Fruit fly (Drosophila melanogaster) whole organism, embryonic: Measurements from ENCODE around the gene Bgb.

ENCODE experiments used
- ATbp ChIP-seq: fragments of 200-800 bp; sonication (Bioruptor generic); optimal IDR thresholded peaks from 2 replicates; lab custom pipeline; 2017; ENCODE audit warnings: missing biosample characterization, mild to moderate bottlenecking, missing genetic modification characterization, missing genetic modification reagents
- Antp ChIP-seq: fragments of 200-800 bp; sonication (Bioruptor generic); optimal IDR thresholded peaks from 3 replicates; lab custom pipeline; 2016; ENCODE audit warnings: missing biosample characterization, missing genetic modification characterization
- Atf6 ChIP-seq: fragments of 200-800 bp; sonication (Bioruptor generic); IDR thresholded peaks from 2 replicates; pipeline ENCODE4 v1.3.6; 2022; ENCODE audit warnings: missing biosample characterization, missing genetic modification characterization
- CG10462 ChIP-seq: fragments of 200-800 bp; sonication (Bioruptor generic); optimal IDR thresholded peaks from 2 replicates; lab custom pipeline; 2016; ENCODE audit warnings: missing biosample characterization, missing genetic modification characterization
- CG10543 ChIP-seq: fragments of 200-800 bp; sonication (Bioruptor generic); optimal IDR thresholded peaks from 3 replicates; lab custom pipeline; 2017; ENCODE audit warnings: missing biosample characterization, mild to moderate bottlenecking, missing genetic modification characterization, moderate library complexity
- CG11093 ChIP-seq: fragments of 200-800 bp; sonication (Bioruptor generic); IDR thresholded peaks from 3 replicates; pipeline ENCODE4 v1.3.6; 2022; ENCODE audit warnings: missing biosample characterization, missing genetic modification characterization
- CG11696 ChIP-seq: fragments of 200-800 bp; sonication (Bioruptor generic); IDR thresholded peaks from 2 replicates; pipeline ENCODE4 v1.3.6; 2022; ENCODE audit warnings: missing biosample characterization, missing genetic modification characterization
- CG11723 ChIP-seq: fragments of 200-800 bp; sonication (Bioruptor generic); optimal IDR thresholded peaks from 2 replicates; lab custom pipeline; 2017; ENCODE audit warnings: missing biosample characterization, mild to moderate bottlenecking, missing genetic modification characterization
- CG12659 ChIP-seq: fragments of 200-800 bp; sonication (Bioruptor generic); optimal IDR thresholded peaks from 3 replicates; lab custom pipeline; 2017; ENCODE audit warnings: mild to moderate bottlenecking, missing biosample characterization, missing genetic modification reagents, missing genetic modification characterization
- CG15514 ChIP-seq: fragments of 200-800 bp; sonication (Bioruptor generic); optimal IDR thresholded peaks from 3 replicates; lab custom pipeline; 2017; ENCODE audit warnings: missing biosample characterization, missing genetic modification characterization, mild to moderate bottlenecking, moderate library complexity, missing genetic modification reagents
- CG16863 ChIP-seq: fragments of 200-800 bp; sonication (Bioruptor generic); optimal IDR thresholded peaks from 3 replicates; lab custom pipeline; 2016; ENCODE audit warnings: missing biosample characterization, missing genetic modification characterization
- CG30403 ChIP-seq: fragments of 200-800 bp; sonication (Bioruptor generic); optimal IDR thresholded peaks from 3 replicates; lab custom pipeline; 2016; ENCODE audit warnings: missing biosample characterization, missing genetic modification characterization
- CG6654 ChIP-seq: fragments of 200-800 bp; sonication (Bioruptor generic); optimal IDR thresholded peaks from 2 replicates; lab custom pipeline; 2017; ENCODE audit warnings: missing biosample characterization, mild to moderate bottlenecking, missing genetic modification characterization
- CG6683 ChIP-seq: fragments of 200-800 bp; sonication (Bioruptor generic); optimal IDR thresholded peaks from 2 replicates; lab custom pipeline; 2017; ENCODE audit warnings: missing biosample characterization, mild to moderate bottlenecking, missing genetic modification characterization, missing genetic modification reagents
- CG6765 ChIP-seq: fragments of 200-800 bp; sonication (Bioruptor generic); optimal IDR thresholded peaks from 3 replicates; lab custom pipeline; 2017; ENCODE audit warnings: missing biosample characterization, mild to moderate bottlenecking, missing genetic modification characterization
- CG7786 ChIP-seq: fragments of 200-800 bp; sonication (Bioruptor generic); optimal IDR thresholded peaks from 2 replicates; lab custom pipeline; 2016; ENCODE audit warnings: missing biosample characterization, missing genetic modification characterization
- CG8478 ChIP-seq: fragments of >200 bp; optimal IDR thresholded peaks from 2 replicates; lab custom pipeline; 2018
- CG8765 ChIP-seq: fragments of 200-800 bp; sonication (Bioruptor generic); IDR thresholded peaks from 2 replicates; pipeline ENCODE4 v1.3.6; 2022; ENCODE audit warnings: missing biosample characterization, missing genetic modification characterization
- CG8944 ChIP-seq: fragments of 200-800 bp; sonication (Bioruptor generic); optimal IDR thresholded peaks from 3 replicates; lab custom pipeline; 2016; ENCODE audit warnings: missing biosample characterization, missing genetic modification characterization
- Camta ChIP-seq: fragments of 200-800 bp; sonication (Bioruptor generic); optimal IDR thresholded peaks from 2 replicates; lab custom pipeline; 2016; ENCODE audit warnings: missing biosample characterization, missing genetic modification characterization
- HLH54F ChIP-seq: fragments of 200-800 bp; sonication (Bioruptor generic); optimal IDR thresholded peaks from 3 replicates; lab custom pipeline; 2016; ENCODE audit warnings: missing biosample characterization, missing genetic modification characterization
- HLHmδ ChIP-seq: fragments of 200-800 bp; sonication (Bioruptor generic); optimal IDR thresholded peaks from 2 replicates; lab custom pipeline; 2018; ENCODE audit warnings: missing biosample characterization, mild to moderate bottlenecking, missing genetic modification characterization, moderate library complexity
- Hr51 ChIP-seq, 2 experiments: fragments of 200-800 bp; sonication (Bioruptor generic); optimal IDR thresholded peaks; 2 replicates in 1 of 2; 3 replicates in 1 of 2; lab custom pipeline; 2016 to 2018; ENCODE audit warnings: missing biosample characterization in 2 of 2, missing genetic modification characterization in 2 of 2, mild to moderate bottlenecking in 1 of 2, moderate library complexity in 1 of 2
- Mad ChIP-seq: fragments of 200-800 bp; sonication (Bioruptor generic); optimal IDR thresholded peaks from 2 replicates; lab custom pipeline; 2016; ENCODE audit warnings: missing biosample characterization, missing genetic modification characterization
- Meics ChIP-seq: fragments of 200-800 bp; sonication (Bioruptor generic); optimal IDR thresholded peaks from 2 replicates; lab custom pipeline; 2017; ENCODE audit warnings: missing biosample characterization, mild to moderate bottlenecking, missing genetic modification characterization
- Myb ChIP-seq: fragments of 200-800 bp; sonication (Bioruptor generic); optimal IDR thresholded peaks from 2 replicates; lab custom pipeline; 2016; ENCODE audit warnings: missing biosample characterization, missing genetic modification characterization
- abd-A ChIP-seq: fragments of 200-800 bp; sonication (Bioruptor generic); optimal IDR thresholded peaks from 3 replicates; lab custom pipeline; 2019; ENCODE audit warnings: missing biosample characterization, mild to moderate bottlenecking, missing genetic modification characterization, moderate library complexity
- bbx ChIP-seq: fragments of 200-800 bp; sonication (Bioruptor generic); IDR thresholded peaks from 2 replicates; pipeline ENCODE4 v1.3.6; 2022; ENCODE audit warnings: missing biosample characterization, missing genetic modification characterization; ENCODE audit not compliant: partially characterized antibody
- bcd ChIP-seq: fragments of 200-800 bp; sonication (Bioruptor generic); optimal IDR thresholded peaks from 2 replicates; lab custom pipeline; 2017; ENCODE audit warnings: missing biosample characterization, mild to moderate bottlenecking, missing genetic modification characterization
- br ChIP-seq: fragments of >200 bp; optimal IDR thresholded peaks from 2 replicates; lab custom pipeline; 2017
- cato ChIP-seq: fragments of 200-800 bp; sonication (Bioruptor generic); optimal IDR thresholded peaks from 2 replicates; lab custom pipeline; 2016; ENCODE audit warnings: missing biosample characterization, missing genetic modification characterization, borderline replicate concordance
- crol ChIP-seq: fragments of 200-800 bp; sonication (Bioruptor generic); IDR thresholded peaks from 2 replicates; pipeline ENCODE4 v1.3.6; 2022; ENCODE audit warnings: missing biosample characterization, missing genetic modification characterization
- gcm ChIP-seq: fragments of 200-800 bp; sonication (Bioruptor generic); optimal IDR thresholded peaks from 2 replicates; lab custom pipeline; 2019; ENCODE audit warnings: missing biosample characterization, mild to moderate bottlenecking, missing genetic modification characterization, moderate library complexity
- gem ChIP-seq: fragments of 200-800 bp; sonication (Bioruptor generic); optimal IDR thresholded peaks from 2 replicates; lab custom pipeline; 2019; ENCODE audit warnings: missing biosample characterization, mild to moderate bottlenecking, missing genetic modification characterization, moderate library complexity
- hbn ChIP-seq: fragments of 200-800 bp; sonication (Bioruptor generic); IDR thresholded peaks from 2 replicates; pipeline ENCODE4 v1.3.6; 2022; ENCODE audit warnings: missing biosample characterization, missing genetic modification characterization; ENCODE audit not compliant: partially characterized antibody
- jing ChIP-seq: fragments of 200-800 bp; sonication (Bioruptor generic); optimal IDR thresholded peaks from 2 replicates; lab custom pipeline; 2018; ENCODE audit warnings: missing biosample characterization, mild to moderate bottlenecking, missing genetic modification characterization
- kah ChIP-seq: fragments of 200-800 bp; sonication (Bioruptor generic); optimal IDR thresholded peaks from 2 replicates; lab custom pipeline; 2018; ENCODE audit warnings: missing biosample characterization, mild to moderate bottlenecking, missing genetic modification characterization
- luna ChIP-seq: fragments of 200-800 bp; sonication (Bioruptor generic); optimal IDR thresholded peaks from 2 replicates; lab custom pipeline; 2016; ENCODE audit warnings: missing biosample characterization, missing genetic modification characterization
- maf-S ChIP-seq: fragments of 200-800 bp; sonication (Bioruptor generic); optimal IDR thresholded peaks from 2 replicates; lab custom pipeline; 2016; ENCODE audit warnings: missing biosample characterization, missing genetic modification characterization
- mam ChIP-seq: fragments of 200-800 bp; sonication (Bioruptor generic); optimal IDR thresholded peaks from 3 replicates; lab custom pipeline; 2016; ENCODE audit warnings: missing biosample characterization, missing genetic modification characterization
- nerfin-1 ChIP-seq: fragments of 200-800 bp; sonication (Bioruptor generic); optimal IDR thresholded peaks from 3 replicates; lab custom pipeline; 2019; ENCODE audit warnings: missing biosample characterization, mild to moderate bottlenecking, missing genetic modification characterization, moderate library complexity
- nom ChIP-seq: fragments of 200-800 bp; sonication (Bioruptor generic); optimal IDR thresholded peaks from 2 replicates; lab custom pipeline; 2017; ENCODE audit warnings: missing biosample characterization, missing genetic modification characterization, mild to moderate bottlenecking, moderate library complexity, missing genetic modification reagents
- pita ChIP-seq: fragments of 200-800 bp; sonication (Bioruptor generic); optimal IDR thresholded peaks from 2 replicates; lab custom pipeline; 2017; ENCODE audit warnings: missing biosample characterization, mild to moderate bottlenecking, missing genetic modification characterization
- run ChIP-seq: fragments of 200-800 bp; sonication (Bioruptor generic); optimal IDR thresholded peaks from 3 replicates; lab custom pipeline; 2018; ENCODE audit warnings: missing biosample characterization, mild to moderate bottlenecking, missing genetic modification characterization
- seq ChIP-seq: fragments of 200-800 bp; sonication (Bioruptor generic); IDR thresholded peaks from 2 replicates; pipeline ENCODE4 v1.3.6; 2022; ENCODE audit warnings: missing biosample characterization, missing genetic modification characterization
- stwl ChIP-seq: fragments of 200-800 bp; sonication (Bioruptor generic); optimal IDR thresholded peaks from 3 replicates; lab custom pipeline; 2018; ENCODE audit warnings: missing biosample characterization, mild to moderate bottlenecking, missing genetic modification characterization, moderate library complexity
- trem ChIP-seq: fragments of 200-800 bp; optimal IDR thresholded peaks from 3 replicates; lab custom pipeline; 2019; ENCODE audit warnings: missing biosample characterization, mild to moderate bottlenecking, missing genetic modification characterization, moderate library complexity
- vvl ChIP-seq: fragments of 200-800 bp; sonication (Bioruptor generic); IDR thresholded peaks from 2 replicates; pipeline ENCODE4 v1.3.6; 2022; ENCODE audit warnings: missing biosample characterization, missing genetic modification characterization

Gene Bgb

DNA sequence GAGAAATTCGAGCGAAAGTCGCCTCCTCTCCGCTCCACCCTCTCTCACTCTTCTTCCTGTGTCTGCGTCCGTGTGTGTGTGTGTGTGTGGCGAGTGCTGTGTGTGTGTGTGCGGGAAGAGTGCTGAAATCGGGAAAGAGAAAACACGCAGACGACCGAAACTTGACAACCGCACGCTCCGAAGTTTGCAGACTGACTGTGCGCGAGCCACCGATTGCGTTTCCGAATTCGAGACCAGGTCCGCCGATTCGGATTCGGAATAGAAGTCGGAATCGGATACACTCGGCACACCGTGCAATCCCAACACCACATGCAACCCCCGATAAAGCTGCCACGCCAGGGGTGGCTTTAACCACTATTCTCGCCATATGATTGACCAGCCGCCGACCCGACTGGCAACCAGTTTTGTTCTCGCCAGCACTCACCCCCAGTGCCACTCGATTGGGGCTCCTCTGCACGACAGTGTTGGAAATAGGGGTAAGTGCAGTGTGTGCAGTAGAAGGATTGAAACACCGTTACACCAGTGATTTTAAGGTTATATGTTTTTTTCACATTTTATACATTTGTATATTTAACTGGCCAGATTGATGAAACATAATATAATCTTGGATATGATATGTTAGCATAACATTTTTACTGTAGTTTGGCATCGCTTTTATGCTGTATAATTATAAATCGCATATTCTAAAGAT lies 11.2 kb upstream of the Bgb start, which contains the start of gene CG13928 (continued):
- TF ChIP-seq seq (GFP tag; lab: Robert Waterston, UW) (peak; percentile 75; the same call in 1 of the 2 replicates), nerfin-1 (tag; lab: Kevin White, UChicago) (peak; percentile 21), nom (GFP tag; lab: Kevin White, UChicago) (peak; percentile 23), hbn (GFP tag; lab: Robert Waterston, UW) (no peak), jing (GFP tag; lab: Kevin White, UChicago) (no peak), vvl (GFP tag; lab: Robert Waterston, UW) (0 out of 2 replicates have a peak, but pooled peaks have one; percentile 18), bcd (GFP tag; lab: Kevin White, UChicago) (peak; percentile 3), Atf6 (GFP tag; lab: Robert Waterston, UW) (0 out of 2 replicates have a peak, but pooled peaks have one; percentile 5), CG8478 (lab: Kevin White, UChicago) (peak; percentile 11), CG10462 (GFP tag; lab: Kevin White, UChicago) (no peak), luna (GFP tag; lab: Kevin White, UChicago) (no peak), abd-A (peak; percentile 14), Camta (GFP tag; lab: Kevin White, UChicago) (no peak), CG6683 (no peak), CG11093 (GFP tag; lab: Robert Waterston, UW) (no peak), CG15514 (GFP tag; lab: Kevin White, UChicago) (peak; percentile 21), CG6765 (peak; percentile 1)

DNA sequence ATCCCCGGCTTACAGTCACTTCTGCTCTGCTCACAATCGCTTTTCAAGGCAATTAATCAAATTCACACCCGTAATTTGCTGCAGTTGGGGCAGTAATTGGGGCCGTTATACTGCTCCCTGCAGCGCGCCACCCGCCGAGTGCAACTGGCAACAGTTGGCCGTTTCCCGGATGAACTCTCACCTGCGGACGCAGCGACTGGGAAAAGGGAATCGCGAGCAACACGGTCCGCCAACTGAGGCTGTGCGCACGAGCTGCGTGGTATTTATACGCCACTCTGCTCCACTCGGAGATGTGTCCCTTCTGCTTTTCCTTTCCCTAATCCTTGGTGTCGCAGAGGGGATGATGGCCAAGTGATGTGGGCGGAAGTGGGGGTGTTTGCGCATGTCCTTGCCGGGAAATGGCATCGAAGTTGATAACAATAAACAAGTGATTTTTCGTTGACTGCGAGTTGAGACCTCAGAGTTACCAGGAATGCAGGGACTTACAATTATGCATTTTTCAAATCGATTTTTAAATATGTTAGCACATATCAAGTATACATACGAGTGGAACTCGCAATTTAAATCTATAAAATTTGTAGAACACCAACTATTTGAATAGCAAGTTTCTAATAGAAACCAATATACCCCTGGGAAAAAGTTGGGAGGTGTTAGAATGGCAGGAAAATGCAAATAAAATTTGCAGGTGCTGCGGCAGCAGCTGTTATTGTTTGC lies 10.3 kb upstream of the Bgb start, which contains the start of gene GC:
GC (minus strand) TSS at position 238 of the 714 bp plus-strand sequence.
- no peak for TF ChIP-seq Mad (GFP tag; lab: Kevin White, UChicago)
- no peak for TF ChIP-seq CG6654 (GFP tag; lab: Kevin White, UChicago)
- no peak for TF ChIP-seq cato
- no peak for TF ChIP-seq HLH54F (GFP tag; lab: Kevin White, UChicago)
- no peak for TF ChIP-seq CG10543 (GFP tag; lab: Kevin White, UChicago)
- peak in 1 of 2 experiments; percentile 15 for TF ChIP-seq Hr51 (GFP tag; optimal IDR thresholded peaks at IDR 0.05; lab: Kevin White, UChicago)
- peak; percentile 16 for TF ChIP-seq CG7786
- TF ChIP-seq CG11723 (GFP tag; lab: Kevin White, UChicago): no peak
- no peak for TF ChIP-seq CG16863 (GFP tag; lab: Kevin White, UChicago)
- no peak for TF ChIP-seq maf-S (GFP tag; lab: Kevin White, UChicago)
- no peak for TF ChIP-seq br (lab: Kevin White, UChicago)
- TF ChIP-seq crol (GFP tag; lab: Robert Waterston, UW): no peak
- TF ChIP-seq CG12659 (GFP tag; lab: Kevin White, UChicago): peak; percentile 17
- TF ChIP-seq Myb (GFP tag; lab: Kevin White, UChicago): no peak
- TF ChIP-seq stwl (tag; lab: Kevin White, UChicago): no peak
- no peak for TF ChIP-seq Meics (GFP tag; lab: Kevin White, UChicago)
- no peak for TF ChIP-seq pita
- TF ChIP-seq run (tag; lab: Kevin White, UChicago): no peak
- TF ChIP-seq CG8765 (GFP tag; lab: Robert Waterston, UW): no peak
- TF ChIP-seq CG11696 (GFP tag; lab: Robert Waterston, UW): no peak
- TF ChIP-seq kah (GFP tag; lab: Kevin White, UChicago): no peak
- TF ChIP-seq mam (GFP tag; lab: Kevin White, UChicago): no peak
- TF ChIP-seq gem (tag; lab: Kevin White, UChicago): no peak
- no peak for TF ChIP-seq Antp (GFP tag; lab: Kevin White, UChicago)
- TF ChIP-seq bbx: no peak
- TF ChIP-seq HLHmδ (GFP tag; lab: Kevin White, UChicago): no peak
- no peak for TF ChIP-seq gcm (GFP tag; lab: Kevin White, UChicago)
- TF ChIP-seq ATbp: no peak
- no peak for TF ChIP-seq trem (tag; lab: Kevin White, UChicago)
- TF ChIP-seq CG30403 (GFP tag; lab: Kevin White, UChicago): peak; percentile 15
- TF ChIP-seq CG8944: no peak
